Worm (Caenorhabditis elegans): ENCODE results near the gene H12C20.7.

Gene H12C20.7

ce11 chrV:11589433-11589832 lies 16.6 kb upstream of the H12C20.7 start, which contains the start of gene srx-82 (continued):
- TF ChIP-seq lir-3 (tag; optimal IDR thresholded peaks at IDR 0.05; ENCODE audit: poor library complexity): no peak

- TF ChIP-seq nhr-20 (tag; optimal IDR thresholded peaks at IDR 0.05): peak; percentile 75
- TF ChIP-seq elt-3 (tag; optimal IDR thresholded peaks at IDR 0.05): peak in 1 of 6 experiments; percentile 16
- peak; percentile 97 for TF ChIP-seq snpc-4 (tag; optimal IDR thresholded peaks at IDR 0.05)
- peak; percentile 80 for TF ChIP-seq nhr-71 (tag; optimal IDR thresholded peaks at IDR 0.05)
- TF ChIP-seq egl-27 (tag; optimal IDR thresholded peaks at IDR 0.05): no peak
- no peak for TF ChIP-seq irx-1 (tag; optimal IDR thresholded peaks at IDR 0.05)
- TF ChIP-seq nhr-90 (tag; optimal IDR thresholded peaks at IDR 0.05; ENCODE audit: poor library complexity): peak; percentile 62
- TF ChIP-seq nhr-85 (tag): peak; percentile 87
- TF ChIP-seq lin-13 (GFP tag; optimal IDR thresholded peaks at IDR 0.05): no peak
- TF ChIP-seq nhr-47 (tag; optimal IDR thresholded peaks at IDR 0.05): peak; percentile 54
- TF ChIP-seq zip-4 (GFP tag; optimal IDR thresholded peaks at IDR 0.05): peak; percentile 70
- TF ChIP-seq skn-1 (tag; optimal IDR thresholded peaks at IDR 0.05): peak; percentile 11
- TF ChIP-seq swsn-7 (tag; optimal IDR thresholded peaks at IDR 0.05): peak; percentile 29
- peak; percentile 61 for TF ChIP-seq elt-2 (tag; optimal IDR thresholded peaks at IDR 0.05)
- peak; percentile 4 to 30 for TF ChIP-seq efl-1 (optimal IDR thresholded peaks at IDR 0.05)
- TF ChIP-seq efl-1 (GFP tag; optimal IDR thresholded peaks at IDR 0.05 in 1 of 2): no peak
- peak; percentile 66 for TF ChIP-seq nhr-19 (GFP tag; conservative IDR thresholded peaks at IDR 0.05)
- no peak for TF ChIP-seq C04F5.9 (tag; optimal IDR thresholded peaks at IDR 0.05)
- TF ChIP-seq hlh-4 (tag; optimal IDR thresholded peaks at IDR 0.05): no peak
- peak; percentile 42 to 54 (median 49) for TF ChIP-seq ceh-82 (tag; optimal IDR thresholded peaks at IDR 0.05)
- TF ChIP-seq grh-1 (GFP tag; IDR thresholded peaks at IDR 0.05): 0 out of 2 replicates have a peak, but pooled peaks have one; percentile 28
- TF ChIP-seq hpl-2 (GFP tag; optimal IDR thresholded peaks at IDR 0.05): peak; percentile 56
- peak in 1 of 3 experiments; percentile 0 for TF ChIP-seq dpl-1 (GFP tag; optimal IDR thresholded peaks at IDR 0.05)
These were observed 12.3 kb upstream of the H12C20.7 start for ce11 chrV:11585122-11585521.

ce11 chrV:11583212-11583611 lies 10.4 kb upstream of the H12C20.7 start, which contains the start of gene srx-88:
Gene srx-88, plus strand, starts transcription at chrV:11583512.
- TF ChIP-seq vab-15 (tag; optimal IDR thresholded peaks at IDR 0.05) (no peak), mef-2 (tag; optimal IDR thresholded peaks at IDR 0.05) (no peak), ztf-4 (tag; optimal IDR thresholded peaks at IDR 0.05) (no peak), sox-4 (tag; optimal IDR thresholded peaks at IDR 0.05) (no peak)

ce11 chrV:11580826-11581225 lies 8.0 kb upstream of the H12C20.7 start, which contains the start of gene srx-90:
Gene srx-90, plus strand, starts transcription at chrV:11581126.
- no peak for TF ChIP-seq mdl-1 (tag; optimal IDR thresholded peaks at IDR 0.05)
- no peak for TF ChIP-seq alr-1 (tag; optimal IDR thresholded peaks at IDR 0.05; ENCODE audit: borderline replicate concordance)
- no peak for TF ChIP-seq lin-39 (tag; optimal IDR thresholded peaks at IDR 0.05)
- no peak for TF ChIP-seq snu-23 (GFP tag; optimal IDR thresholded peaks at IDR 0.05)
- no peak for TF ChIP-seq unc-30 (tag; optimal IDR thresholded peaks at IDR 0.05)
- TF ChIP-seq mab-9 (GFP tag; IDR thresholded peaks at IDR 0.05): no peak
- TF ChIP-seq ceh-63 (GFP tag; optimal IDR thresholded peaks at IDR 0.05): no peak

ce11 chrV:11574563-11574962 lies 1.8 kb upstream of the H12C20.7 start:
- no peak for TF ChIP-seq elt-2 (tag; optimal IDR thresholded peaks at IDR 0.05)
- no peak for TF ChIP-seq lin-14 (GFP tag; optimal IDR thresholded peaks at IDR 0.05)
- TF ChIP-seq lsy-2 (tag; optimal IDR thresholded peaks at IDR 0.05): peak in 1 of 2 experiments; percentile 51
- TF ChIP-seq nhr-11 (tag; optimal IDR thresholded peaks at IDR 0.05): no peak

All from whole organism, L1 larva.